Worm (Caenorhabditis elegans) whole organism, L3 larva: ENCODE measurements around the gene E02C12.10.

Experiments
- R02D3.7 ChIP-seq: fragments of 150-350 bp; optimal IDR thresholded peaks from 2 replicates; lab custom pipeline; 2014; ENCODE audit warnings: missing biosample characterization, missing genetic modification characterization
- ZK546.5 ChIP-seq: sonication (generic microtip); optimal IDR thresholded peaks from 2 replicates; lab custom pipeline; 2017; ENCODE audit warnings: missing biosample characterization, missing genetic modification characterization
- aly-2 ChIP-seq: fragments of 150-350 bp; optimal IDR thresholded peaks from 2 replicates; lab custom pipeline; 2014; ENCODE audit warnings: missing biosample characterization, missing genetic modification characterization
- ama-1 ChIP-seq: fragments of 150-350 bp; optimal IDR thresholded peaks from 2 replicates; lab custom pipeline; 2018
- ceh-16 ChIP-seq: sonication (generic microtip); optimal IDR thresholded peaks from 2 replicates; lab custom pipeline; 2017; ENCODE audit warnings: missing biosample characterization, missing genetic modification characterization
- ceh-28 ChIP-seq: fragments of 150-350 bp; optimal IDR thresholded peaks from 2 replicates; lab custom pipeline; 2014; ENCODE audit warnings: missing biosample characterization, missing genetic modification reagents, missing genetic modification characterization
- ceh-82 ChIP-seq: fragments of 150-350 bp; optimal IDR thresholded peaks from 2 replicates; lab custom pipeline; 2014; ENCODE audit warnings: missing biosample characterization, missing genetic modification characterization
- ceh-9 ChIP-seq: sonication (generic microtip); optimal IDR thresholded peaks from 2 replicates; lab custom pipeline; 2018; ENCODE audit warnings: missing biosample characterization, missing genetic modification characterization
- daf-12 ChIP-seq: fragments of 150-350 bp; optimal IDR thresholded peaks from 2 replicates; lab custom pipeline; 2014; ENCODE audit warnings: missing biosample characterization, missing genetic modification reagents, missing genetic modification characterization
- egl-27 ChIP-seq: sonication (generic microtip); optimal IDR thresholded peaks from 4 replicates; lab custom pipeline; 2017; ENCODE audit warnings: missing biosample characterization, missing genetic modification reagents, missing genetic modification characterization
- egl-5 ChIP-seq: fragments of 150-350 bp; optimal IDR thresholded peaks from 2 replicates; lab custom pipeline; 2017; ENCODE audit warnings: missing biosample characterization, missing genetic modification reagents, missing genetic modification characterization, inconsistent platforms
- elt-1 ChIP-seq: fragments of 150-350 bp; optimal IDR thresholded peaks from 2 replicates; lab custom pipeline; 2014; ENCODE audit warnings: missing biosample characterization, missing genetic modification characterization
- elt-2 ChIP-seq: sonication (generic microtip); optimal IDR thresholded peaks from 2 replicates; lab custom pipeline; 2016; ENCODE audit warnings: missing genetic modification reagents, mild to moderate bottlenecking, missing genetic modification characterization, missing compliant biosample characterization
- elt-3 ChIP-seq, 3 experiments: fragments of 150-350 bp in 1 of 3; sonication (generic microtip) in 2 of 3; optimal IDR thresholded peaks; 2 replicates in 2 of 3; 4 replicates in 1 of 3; lab custom pipeline; 2014 to 2017; ENCODE audit warnings: missing biosample characterization in 3 of 3, missing genetic modification characterization in 3 of 3
- eor-1 ChIP-seq, 2 experiments: fragments of 150-350 bp; optimal IDR thresholded peaks; 2 replicates each; lab custom pipeline; 2014 to 2018; ENCODE audit warnings: missing biosample characterization in 2 of 2, missing genetic modification characterization in 2 of 2
- fkh-10 ChIP-seq: sonication (generic microtip); optimal IDR thresholded peaks from 2 replicates; lab custom pipeline; 2017; ENCODE audit warnings: missing biosample characterization, missing genetic modification reagents, missing genetic modification characterization
- fkh-2 ChIP-seq: fragments of 150-350 bp; optimal IDR thresholded peaks from 2 replicates; lab custom pipeline; 2014; ENCODE audit warnings: missing biosample characterization, missing genetic modification reagents, missing genetic modification characterization
- fos-1 ChIP-seq: fragments of 150-350 bp; optimal IDR thresholded peaks from 2 replicates; lab custom pipeline; 2014; ENCODE audit warnings: missing biosample characterization, missing genetic modification characterization
- hmg-11 ChIP-seq: sonication (generic microtip); optimal IDR thresholded peaks from 2 replicates; lab custom pipeline; 2016; ENCODE audit warnings: missing genetic modification characterization, missing compliant biosample characterization
- jun-1 ChIP-seq: fragments of 150-350 bp; optimal IDR thresholded peaks from 2 replicates; lab custom pipeline; 2014; ENCODE audit warnings: missing biosample characterization, missing genetic modification reagents, missing genetic modification characterization
- lin-15B ChIP-seq: fragments of 150-350 bp; optimal IDR thresholded peaks from 2 replicates; lab custom pipeline; 2014; ENCODE audit warnings: missing biosample characterization, missing genetic modification characterization
- lin-39 ChIP-seq: fragments of 150-350 bp; optimal IDR thresholded peaks from 2 replicates; lab custom pipeline; 2018; ENCODE audit warnings: missing biosample characterization, missing genetic modification reagents, missing genetic modification characterization
- lsy-12 ChIP-seq: sonication (generic microtip); optimal IDR thresholded peaks from 2 replicates; lab custom pipeline; 2016; ENCODE audit warnings: mild to moderate bottlenecking, missing genetic modification characterization, missing compliant biosample characterization
- mdl-1 ChIP-seq: fragments of 150-350 bp; optimal IDR thresholded peaks from 2 replicates; lab custom pipeline; 2014; ENCODE audit warnings: missing biosample characterization, missing genetic modification characterization
- mml-1 ChIP-seq: fragments of 150-350 bp; sonication (generic microtip); optimal IDR thresholded peaks from 3 replicates; lab custom pipeline; 2014; ENCODE audit warnings: missing biosample characterization, missing genetic modification characterization
- nfya-1 ChIP-seq: sonication (generic microtip); optimal IDR thresholded peaks from 2 replicates; lab custom pipeline; 2017; ENCODE audit warnings: missing genetic modification characterization, mild to moderate bottlenecking, missing compliant biosample characterization, antibody characterized with exemption, moderate library complexity; ENCODE audit not compliant: insufficient read depth
- nhr-11 ChIP-seq: fragments of 150-350 bp; optimal IDR thresholded peaks from 2 replicates; lab custom pipeline; 2014; ENCODE audit warnings: missing biosample characterization, missing genetic modification characterization
- nhr-12 ChIP-seq: fragments of 150-350 bp; optimal IDR thresholded peaks from 2 replicates; lab custom pipeline; 2014; ENCODE audit warnings: missing biosample characterization, missing genetic modification characterization
- nhr-23 ChIP-seq: fragments of 150-350 bp; optimal IDR thresholded peaks from 2 replicates; lab custom pipeline; 2014; ENCODE audit warnings: missing biosample characterization, missing genetic modification reagents, missing genetic modification characterization
- nhr-237 ChIP-seq: fragments of 150-350 bp; optimal IDR thresholded peaks from 2 replicates; lab custom pipeline; 2014; ENCODE audit warnings: missing biosample characterization, missing genetic modification characterization
- nhr-25 ChIP-seq: sonication (generic microtip); optimal IDR thresholded peaks from 2 replicates; lab custom pipeline; 2017; ENCODE audit warnings: missing biosample characterization, missing genetic modification characterization
- nhr-28 ChIP-seq: fragments of 150-350 bp; optimal IDR thresholded peaks from 2 replicates; lab custom pipeline; 2014; ENCODE audit warnings: missing biosample characterization, missing genetic modification characterization
- nhr-43 ChIP-seq: sonication (generic microtip); optimal IDR thresholded peaks from 2 replicates; lab custom pipeline; 2016; ENCODE audit warnings: mild to moderate bottlenecking, missing genetic modification characterization, missing compliant biosample characterization; ENCODE audit not compliant: poor library complexity, severe bottlenecking
- nhr-67 ChIP-seq: fragments of 150-350 bp; optimal IDR thresholded peaks from 2 replicates; lab custom pipeline; 2014; ENCODE audit warnings: missing biosample characterization, missing genetic modification characterization
- nhr-76 ChIP-seq: fragments of 150-350 bp; sonication (generic microtip); optimal IDR thresholded peaks from 5 replicates; lab custom pipeline; 2014; ENCODE audit warnings: missing biosample characterization, missing genetic modification characterization
- nhr-77 ChIP-seq: fragments of 150-350 bp; optimal IDR thresholded peaks from 2 replicates; lab custom pipeline; 2014; ENCODE audit warnings: missing biosample characterization, missing genetic modification characterization
- pha-4 ChIP-seq: fragments of 150-350 bp; optimal IDR thresholded peaks from 2 replicates; lab custom pipeline; 2014; ENCODE audit warnings: missing biosample characterization, missing genetic modification reagents, missing genetic modification characterization
- pqm-1 ChIP-seq: fragments of 150-350 bp; optimal IDR thresholded peaks from 2 replicates; lab custom pipeline; 2017; ENCODE audit warnings: missing biosample characterization, missing genetic modification characterization, inconsistent platforms
- sea-2 ChIP-seq: fragments of 150-350 bp; sonication (generic microtip); optimal IDR thresholded peaks from 4 replicates; lab custom pipeline; 2014; ENCODE audit warnings: missing biosample characterization, missing genetic modification reagents, missing genetic modification characterization
- skn-1 ChIP-seq: fragments of 150-350 bp; optimal IDR thresholded peaks from 2 replicates; lab custom pipeline; 2014; ENCODE audit warnings: missing biosample characterization, missing genetic modification characterization
- snpc-4 ChIP-seq: fragments of 150-350 bp; optimal IDR thresholded peaks from 2 replicates; lab custom pipeline; 2014; ENCODE audit warnings: missing biosample characterization, missing genetic modification characterization
- tbx-2 ChIP-seq: sonication (generic microtip); optimal IDR thresholded peaks from 2 replicates; lab custom pipeline; 2016; ENCODE audit warnings: mild to moderate bottlenecking, missing genetic modification characterization, missing compliant biosample characterization
- unc-39 ChIP-seq: sonication (generic microtip); optimal IDR thresholded peaks from 4 replicates; lab custom pipeline; 2017; ENCODE audit warnings: missing biosample characterization, missing genetic modification characterization
- unc-62 ChIP-seq: fragments of 150-350 bp; sonication (generic microtip); optimal IDR thresholded peaks from 4 replicates; lab custom pipeline; 2014; ENCODE audit warnings: missing biosample characterization, missing genetic modification reagents, missing genetic modification characterization
- zag-1 ChIP-seq: fragments of 150-350 bp; optimal IDR thresholded peaks from 2 replicates; lab custom pipeline; 2014; ENCODE audit warnings: missing biosample characterization, missing genetic modification characterization
- ztf-11 ChIP-seq: fragments of 150-350 bp; optimal IDR thresholded peaks from 2 replicates; lab custom pipeline; 2014; ENCODE audit warnings: missing biosample characterization, missing genetic modification characterization
- ztf-4 ChIP-seq: fragments of 150-350 bp; optimal IDR thresholded peaks from 2 replicates; lab custom pipeline; 2014; ENCODE audit warnings: missing biosample characterization, missing genetic modification characterization

The E02C12.10 gene

DNA sequence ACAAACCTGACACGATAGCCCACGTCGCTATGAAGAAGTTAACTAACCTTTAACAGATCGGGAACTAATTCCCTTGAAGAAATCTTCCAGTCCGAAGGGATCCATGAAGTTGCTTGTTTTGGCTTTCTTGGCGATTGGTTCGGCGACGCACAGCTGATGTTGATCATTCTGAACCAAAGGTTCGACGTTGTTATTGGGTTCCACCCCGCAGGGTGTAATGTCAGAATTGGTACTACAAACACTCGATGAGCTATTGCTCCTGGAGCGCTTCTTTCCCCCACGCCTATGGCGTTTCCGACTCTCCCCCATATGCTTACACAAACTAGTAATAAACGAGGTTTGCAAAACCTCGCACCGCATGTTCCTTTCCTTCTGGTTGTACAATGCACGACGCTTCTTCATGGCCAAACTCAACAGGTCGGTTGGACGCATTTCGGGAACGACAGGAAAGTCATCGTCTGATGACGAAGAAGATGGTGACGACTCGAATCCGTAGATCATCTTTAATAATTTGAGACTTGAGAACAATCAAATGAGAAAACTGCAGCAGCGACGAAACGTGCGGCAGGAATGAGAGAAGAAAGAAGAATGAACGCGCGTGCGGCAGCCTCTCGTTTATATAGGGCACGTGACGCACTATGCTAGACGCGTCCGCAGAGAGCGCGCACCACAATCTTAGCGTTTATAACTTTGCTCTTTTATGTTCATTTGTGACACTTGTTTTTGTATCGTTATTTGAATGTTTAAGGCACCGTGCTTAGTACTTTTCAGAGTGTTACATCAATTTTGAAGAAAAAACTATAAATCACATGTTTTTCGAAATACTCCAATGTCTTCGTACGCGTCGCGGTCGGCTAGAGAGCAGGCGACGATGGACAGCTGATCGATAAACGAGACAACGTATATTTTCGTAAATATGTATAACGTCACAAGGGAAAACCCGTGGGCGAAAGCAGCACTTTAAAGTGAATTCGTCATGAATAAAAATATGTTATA lies 34.3 kb downstream of the E02C12.10 start, which contains the start of gene tos-1:
Gene tos-1 (minus strand): TSS at position 575 of the 996 bp plus-strand sequence.
- peak; percentile 98 for TF ChIP-seq pha-4
- TF ChIP-seq lin-39 (tag; lab: Kevin White, UChicago): peak; percentile 90
- peak; percentile 99 for TF ChIP-seq nhr-25 (tag; lab: Kevin White, UChicago)
- TF ChIP-seq ceh-16 (tag; lab: Kevin White, UChicago): no peak
- TF ChIP-seq ama-1: peak; percentile 100
- TF ChIP-seq ztf-4: peak; percentile 86
- peak; percentile 93 for TF ChIP-seq nhr-43 (tag; lab: Kevin White, UChicago)
- peak; percentile 98 for TF ChIP-seq jun-1 (tag; lab: Kevin White, UChicago)
- TF ChIP-seq lin-15B (tag; lab: Kevin White, UChicago): peak; percentile 86
- TF ChIP-seq R02D3.7: peak; percentile 93
- TF ChIP-seq mml-1 (tag; lab: Kevin White, UChicago): peak; percentile 12
- TF ChIP-seq pqm-1 (tag; lab: Kevin White, UChicago): peak; percentile 76
- TF ChIP-seq unc-39: no peak
- peak; percentile 90 for TF ChIP-seq sea-2 (GFP tag; lab: Kevin White, UChicago)
- TF ChIP-seq elt-1: peak; percentile 43
- peak; percentile 90 to 100 for TF ChIP-seq eor-1 (tag; optimal IDR thresholded peaks at IDR 0.05; lab: Kevin White, UChicago)
- TF ChIP-seq nhr-77 (tag; lab: Kevin White, UChicago): peak; percentile 62
- TF ChIP-seq unc-62: peak; percentile 73
- peak; percentile 92 for TF ChIP-seq fos-1
- TF ChIP-seq egl-5 (tag; lab: Kevin White, UChicago): peak; percentile 96
- peak; percentile 22 to 95 (median 91) for TF ChIP-seq elt-3 (tag; optimal IDR thresholded peaks at IDR 0.05; lab: Kevin White, UChicago)
- TF ChIP-seq nhr-23 (tag; lab: Kevin White, UChicago): peak; percentile 97
- TF ChIP-seq tbx-2 (tag; lab: Kevin White, UChicago): peak; percentile 94
- TF ChIP-seq zag-1: peak; percentile 64
- TF ChIP-seq ZK546.5: peak; percentile 47
- peak; percentile 53 for TF ChIP-seq snpc-4 (tag; lab: Kevin White, UChicago)
- TF ChIP-seq ceh-82: peak; percentile 91
- TF ChIP-seq nhr-11 (tag; lab: Kevin White, UChicago): peak; percentile 97
- no peak for TF ChIP-seq nhr-67 (tag; lab: Kevin White, UChicago)
- peak; percentile 60 for TF ChIP-seq daf-12
- peak; percentile 97 for TF ChIP-seq mdl-1
- peak; percentile 93 for TF ChIP-seq elt-2 (tag; lab: Kevin White, UChicago)
- peak; percentile 76 for TF ChIP-seq nhr-76
- no peak for TF ChIP-seq nhr-237 (tag; lab: Kevin White, UChicago)
- TF ChIP-seq ceh-28: peak; percentile 95
- TF ChIP-seq skn-1 (tag; lab: Kevin White, UChicago): peak; percentile 93
- TF ChIP-seq aly-2 (tag; lab: Kevin White, UChicago): no peak
- TF ChIP-seq ztf-11 (tag; lab: Kevin White, UChicago): peak; percentile 7
- peak; percentile 96 for TF ChIP-seq fkh-10 (GFP tag; lab: Kevin White, UChicago)
- TF ChIP-seq lsy-12 (tag; lab: Kevin White, UChicago): peak; percentile 99
- TF ChIP-seq egl-27 (tag; lab: Kevin White, UChicago): peak; percentile 75
- peak; percentile 73 for TF ChIP-seq nhr-28 (tag; lab: Kevin White, UChicago)
- no peak for TF ChIP-seq ceh-9
- no peak for TF ChIP-seq fkh-2 (tag; lab: Kevin White, UChicago)
- TF ChIP-seq nhr-12 (tag; lab: Kevin White, UChicago): no peak
- TF ChIP-seq nfya-1: peak; percentile 90
- TF ChIP-seq hmg-11 (tag; lab: Kevin White, UChicago): peak; percentile 75
